Worm (Caenorhabditis elegans): Measurements from ENCODE around the gene cyb-2.1.

The cyb-2.1 gene

ce11 chrIV:11019962-11020550 is 34.3 kb downstream of the cyb-2.1 start, which contains the start of gene F13H10.8:
TSS of gene F13H10.8 (plus strand) at chrIV:11020517.
- peak; percentile 66 for TF ChIP-seq dve-1 (tag; optimal IDR thresholded peaks at IDR 0.05; ENCODE audit: insufficient read depth)
- TF ChIP-seq attf-4 (tag; optimal IDR thresholded peaks at IDR 0.05): no peak
- TF ChIP-seq nhr-77 (tag; optimal IDR thresholded peaks at IDR 0.05): peak; percentile 3
- no peak for TF ChIP-seq daf-16 (GFP tag; optimal IDR thresholded peaks at IDR 0.05)
- TF ChIP-seq daf-16 (tag; optimal IDR thresholded peaks at IDR 0.05): peak; percentile 66
- TF ChIP-seq hlh-11 (tag; optimal IDR thresholded peaks at IDR 0.05): peak; percentile 69
- TF ChIP-seq pha-4 (GFP tag; IDR thresholded peaks at IDR 0.05): 0 out of 2 replicates have a peak, but pooled peaks have one; percentile 8
- peak; percentile 85 for TF ChIP-seq pha-4 (tag; optimal IDR thresholded peaks at IDR 0.05)
- peak; percentile 30 for TF ChIP-seq hlh-30 (tag; optimal IDR thresholded peaks at IDR 0.05; ENCODE audit: insufficient read depth)
- TF ChIP-seq mxl-3 (GFP tag; optimal IDR thresholded peaks at IDR 0.05): peak; percentile 7
- peak; percentile 58 for TF ChIP-seq pqm-1 (tag; optimal IDR thresholded peaks at IDR 0.05)
- peak in 1 of 2 experiments; percentile 38 for TF ChIP-seq lsy-2 (tag; optimal IDR thresholded peaks at IDR 0.05)
- peak in 1 of 2 experiments; percentile 44 for TF ChIP-seq mdl-1 (tag; optimal IDR thresholded peaks at IDR 0.05)
- peak; percentile 69 for TF ChIP-seq nhr-28 (tag; optimal IDR thresholded peaks at IDR 0.05)
- TF ChIP-seq dmd-6 (GFP tag; IDR thresholded peaks at IDR 0.05): peak; percentile 76
- TF ChIP-seq F26F4.8 (GFP tag; conservative IDR thresholded peaks at IDR 0.05): no peak
- 0 out of 2 replicates have a peak, but pooled peaks have one; percentile 51 for TF ChIP-seq lin-1 (GFP tag; IDR thresholded peaks at IDR 0.05)
- TF ChIP-seq hif-1 (tag; optimal IDR thresholded peaks at IDR 0.05): no peak
- peak; percentile 47; the same call in 1 of the 2 replicates for TF ChIP-seq php-3 (GFP tag; IDR thresholded peaks at IDR 0.05)
- TF ChIP-seq unc-39 (tag; optimal IDR thresholded peaks at IDR 0.05): no peak
- TF ChIP-seq lin-38 (GFP tag; IDR thresholded peaks at IDR 0.05): peak; percentile 92
- peak; percentile 32 for TF ChIP-seq mes-2 (tag; optimal IDR thresholded peaks at IDR 0.05; ENCODE audit: poor library complexity, severe bottlenecking)
- TF ChIP-seq mep-1 (tag; optimal IDR thresholded peaks at IDR 0.05): peak; percentile 21
- no peak for TF ChIP-seq zfp-3 (GFP tag; conservative IDR thresholded peaks at IDR 0.05)

- peak; percentile 81 for TF ChIP-seq mxl-3 (GFP tag; optimal IDR thresholded peaks at IDR 0.05)
- no peak for TF ChIP-seq F37D6.2 (tag; optimal IDR thresholded peaks at IDR 0.05)
- no peak for TF ChIP-seq daf-12 (tag; optimal IDR thresholded peaks at IDR 0.05)
- peak; percentile 69 for TF ChIP-seq dve-1 (tag; optimal IDR thresholded peaks at IDR 0.05; ENCODE audit: insufficient read depth)
- peak; percentile 24 for TF ChIP-seq nhr-48 (tag; optimal IDR thresholded peaks at IDR 0.05)
- TF ChIP-seq aha-1 (tag): peak; percentile 70
- peak; percentile 66 for TF ChIP-seq nhr-28 (tag; optimal IDR thresholded peaks at IDR 0.05)
- TF ChIP-seq egl-27 (tag; optimal IDR thresholded peaks at IDR 0.05): no peak
- TF ChIP-seq egl-43 (GFP tag; IDR thresholded peaks at IDR 0.05): no peak
- TF ChIP-seq nhr-76 (tag; optimal IDR thresholded peaks at IDR 0.05): no peak
- TF ChIP-seq fkh-10 (GFP tag; optimal IDR thresholded peaks at IDR 0.05): no peak
- TF ChIP-seq tag-97 (GFP tag; IDR thresholded peaks at IDR 0.05): no peak
- no peak for TF ChIP-seq snpc-1.2 (GFP tag; IDR thresholded peaks at IDR 0.05)
- 0 out of 2 replicates have a peak, but pooled peaks have one; percentile 36 for TF ChIP-seq nhr-42 (GFP tag; IDR thresholded peaks at IDR 0.05)
- peak; percentile 69 for TF ChIP-seq hlh-11 (tag; optimal IDR thresholded peaks at IDR 0.05)
- TF ChIP-seq lin-13 (GFP tag; optimal IDR thresholded peaks at IDR 0.05): no peak
- 0 out of 2 replicates have a peak, but pooled peaks have one; percentile 5 for TF ChIP-seq tra-1 (GFP tag; IDR thresholded peaks at IDR 0.05)
- TF ChIP-seq mdl-1 (tag; optimal IDR thresholded peaks at IDR 0.05): peak in 1 of 2 experiments; percentile 87
- TF ChIP-seq ceh-82 (tag; optimal IDR thresholded peaks at IDR 0.05): no peak
- TF ChIP-seq nhr-111 (GFP tag; optimal IDR thresholded peaks at IDR 0.05): no peak
- no peak for TF ChIP-seq mxl-2 (GFP tag; conservative IDR thresholded peaks at IDR 0.05)
- 0 out of 2 replicates have a peak, but pooled peaks have one; percentile 21 for TF ChIP-seq Y48G9A.11 (GFP tag; IDR thresholded peaks at IDR 0.05)
- peak; percentile 44 for TF ChIP-seq nhr-25 (tag; optimal IDR thresholded peaks at IDR 0.05; ENCODE audit: borderline replicate concordance, insufficient read depth)
- TF ChIP-seq pqm-1 (tag; optimal IDR thresholded peaks at IDR 0.05): no peak
- no peak for TF ChIP-seq rbr-2 (tag; optimal IDR thresholded peaks at IDR 0.05)
- TF ChIP-seq unc-130 (GFP tag; optimal IDR thresholded peaks at IDR 0.05): no peak
- TF ChIP-seq daf-16 (GFP tag; optimal IDR thresholded peaks at IDR 0.05): no peak
- peak; percentile 78 for TF ChIP-seq daf-16 (tag; optimal IDR thresholded peaks at IDR 0.05)
- TF ChIP-seq T20F7.1 (GFP tag; optimal IDR thresholded peaks at IDR 0.05): no peak
- no peak for TF ChIP-seq fos-1 (tag; optimal IDR thresholded peaks at IDR 0.05)
Observed at ce11 chrIV:11021512-11022268, 35.9 kb downstream of the cyb-2.1 start, which contains the start of gene mogs-1. TSS of gene mogs-1 (minus strand) at chrIV:11021928.
